Worm (Caenorhabditis elegans) whole organism, L1 larva: ENCODE results near the gene hlh-27.

Experiments used
- C34B4.2 ChIP-seq: sonication (generic microtip); optimal IDR thresholded peaks from 2 replicates; lab custom pipeline; 2017; ENCODE audit warnings: mild to moderate bottlenecking, missing genetic modification characterization, missing compliant biosample characterization
- Y116A8C.19 ChIP-seq: sonication (generic microtip); optimal IDR thresholded peaks from 2 replicates; lab custom pipeline; 2016; ENCODE audit warnings: missing compliant biosample characterization, missing genetic modification characterization, borderline replicate concordance
- alr-1 ChIP-seq: fragments of 200-800 bp; sonication (Bioruptor generic); optimal IDR thresholded peaks from 2 replicates; lab custom pipeline; 2018; ENCODE audit warnings: borderline replicate concordance, mild to moderate bottlenecking, missing genetic modification characterization, missing compliant biosample characterization
- blmp-1 ChIP-seq: fragments of 150-350 bp; optimal IDR thresholded peaks from 2 replicates; lab custom pipeline; 2014; ENCODE audit warnings: missing biosample characterization, missing genetic modification characterization
- dpl-1 ChIP-seq, 3 experiments: fragments of 150-350 bp in 2 of 3; sonication (generic microtip) in 1 of 3; optimal IDR thresholded peaks; 2 replicates each; lab custom pipeline; 2014 to 2017; ENCODE audit warnings: missing biosample characterization in 3 of 3, missing genetic modification characterization in 3 of 3, missing genetic modification reagents in 3 of 3
- efl-1 ChIP-seq, 4 experiments: fragments of 150-350 bp; optimal IDR thresholded peaks in 3 of 4; peaks in 1 of 4; 1 replicate in 1 of 4; 2 replicates in 3 of 4; lab custom pipeline; 2014; ENCODE audit warnings: missing biosample characterization in 2 of 4, missing genetic modification characterization in 2 of 4, missing genetic modification reagents in 2 of 4
- efl-3 ChIP-seq: fragments of 200-800 bp; sonication (Bioruptor generic); optimal IDR thresholded peaks from 2 replicates; lab custom pipeline; 2018; ENCODE audit warnings: mild to moderate bottlenecking, missing genetic modification characterization, missing compliant biosample characterization
- egl-27 ChIP-seq, 2 experiments: fragments of 150-350 bp in 1 of 2; sonication (generic microtip); optimal IDR thresholded peaks; 3 replicates each; lab custom pipeline; 2017 to 2018; ENCODE audit warnings: missing biosample characterization in 2 of 2, missing genetic modification characterization in 2 of 2, missing genetic modification reagents in 2 of 2
- elt-2 ChIP-seq: sonication (generic microtip); optimal IDR thresholded peaks from 2 replicates; lab custom pipeline; 2016; ENCODE audit warnings: missing genetic modification characterization, mild to moderate bottlenecking, inconsistent platforms, missing compliant biosample characterization, missing genetic modification reagents
- elt-3 ChIP-seq, 6 experiments: fragments of 150-350 bp in 1 of 6; sonication (generic microtip); optimal IDR thresholded peaks; 2 replicates each; lab custom pipeline; 2017 to 2018; ENCODE audit warnings: missing biosample characterization in 6 of 6, missing genetic modification characterization in 6 of 6, inconsistent platforms in 1 of 6
- ets-5 ChIP-seq: fragments of 200-800 bp; sonication (Bioruptor generic); IDR thresholded peaks from 2 replicates; pipeline ENCODE4 v1.3.6; 2022; ENCODE audit warnings: missing genetic modification characterization, missing compliant biosample characterization
- fkh-10 ChIP-seq: sonication (generic microtip); optimal IDR thresholded peaks from 2 replicates; lab custom pipeline; 2017; ENCODE audit warnings: missing biosample characterization, missing genetic modification reagents, missing genetic modification characterization
- fkh-4 ChIP-seq: sonication (generic microtip); optimal IDR thresholded peaks from 2 replicates; lab custom pipeline; 2016; ENCODE audit warnings: missing compliant biosample characterization, missing genetic modification characterization, borderline replicate concordance
- fkh-8 ChIP-seq: sonication (generic microtip); optimal IDR thresholded peaks from 2 replicates; lab custom pipeline; 2016; ENCODE audit warnings: mild to moderate bottlenecking, missing genetic modification characterization, missing compliant biosample characterization
- fos-1 ChIP-seq: fragments of 150-350 bp; optimal IDR thresholded peaks from 2 replicates; lab custom pipeline; 2014; ENCODE audit warnings: missing biosample characterization, missing genetic modification characterization
- hlh-17 ChIP-seq: fragments of 200-800 bp; sonication (Bioruptor generic); optimal IDR thresholded peaks from 2 replicates; lab custom pipeline; 2018; ENCODE audit warnings: missing genetic modification characterization, mild to moderate bottlenecking, missing compliant biosample characterization, moderate library complexity, borderline replicate concordance
- irx-1 ChIP-seq: sonication (generic microtip); optimal IDR thresholded peaks from 2 replicates; lab custom pipeline; 2016; ENCODE audit warnings: missing genetic modification characterization, missing compliant biosample characterization
- lin-39 ChIP-seq: fragments of 150-350 bp; optimal IDR thresholded peaks from 2 replicates; lab custom pipeline; 2014; ENCODE audit warnings: missing biosample characterization, missing genetic modification reagents, missing genetic modification characterization
- lir-3 ChIP-seq: sonication (generic microtip); optimal IDR thresholded peaks from 2 replicates; lab custom pipeline; 2016; ENCODE audit warnings: mild to moderate bottlenecking, missing genetic modification characterization, moderate library complexity, missing compliant biosample characterization; ENCODE audit not compliant: poor library complexity
- mab-9 ChIP-seq: fragments of 200-800 bp; sonication (Bioruptor generic); IDR thresholded peaks from 2 replicates; pipeline ENCODE4 v1.3.6; 2022; ENCODE audit warnings: missing genetic modification reagents, missing genetic modification characterization, missing compliant biosample characterization
- mdl-1 ChIP-seq, 2 experiments: fragments of 150-350 bp; optimal IDR thresholded peaks; 2 replicates each; lab custom pipeline; 2014 to 2017; ENCODE audit warnings: missing biosample characterization in 2 of 2, missing genetic modification characterization in 2 of 2, inconsistent platforms in 1 of 2
- mep-1 ChIP-seq: fragments of 150-350 bp; optimal IDR thresholded peaks from 2 replicates; lab custom pipeline; 2014; ENCODE audit warnings: missing biosample characterization, missing genetic modification characterization
- nhr-11 ChIP-seq: fragments of 150-350 bp; optimal IDR thresholded peaks from 2 replicates; lab custom pipeline; 2014; ENCODE audit warnings: missing biosample characterization, missing genetic modification characterization
- nhr-20 ChIP-seq: sonication (generic microtip); optimal IDR thresholded peaks from 2 replicates; lab custom pipeline; 2016; ENCODE audit warnings: mild to moderate bottlenecking, missing genetic modification characterization, missing compliant biosample characterization
- nhr-47 ChIP-seq: sonication (generic microtip); optimal IDR thresholded peaks from 2 replicates; lab custom pipeline; 2016; ENCODE audit warnings: mild to moderate bottlenecking, missing genetic modification characterization, moderate library complexity, missing compliant biosample characterization
- nhr-84 ChIP-seq: sonication (generic microtip); optimal IDR thresholded peaks from 2 replicates; lab custom pipeline; 2017; ENCODE audit warnings: missing biosample characterization, missing genetic modification characterization
- nhr-85 ChIP-seq: sonication (generic microtip); peaks from one replicate; lab custom pipeline; 2016; ENCODE audit warnings: missing genetic modification characterization, inconsistent platforms, missing compliant biosample characterization
- nhr-90 ChIP-seq: sonication (generic microtip); optimal IDR thresholded peaks from 2 replicates; lab custom pipeline; 2016; ENCODE audit warnings: mild to moderate bottlenecking, missing genetic modification characterization, missing compliant biosample characterization; ENCODE audit not compliant: poor library complexity
- pag-3 ChIP-seq: sonication (generic microtip); optimal IDR thresholded peaks from 2 replicates; lab custom pipeline; 2017; ENCODE audit warnings: missing genetic modification characterization, mild to moderate bottlenecking, missing compliant biosample characterization, antibody characterized with exemption, borderline replicate concordance; ENCODE audit not compliant: insufficient read depth
- pqm-1 ChIP-seq: sonication (generic microtip); optimal IDR thresholded peaks from 3 replicates; lab custom pipeline; 2017; ENCODE audit warnings: missing biosample characterization, missing genetic modification characterization
- snu-23 ChIP-seq: sonication (generic microtip); optimal IDR thresholded peaks from 2 replicates; lab custom pipeline; 2016; ENCODE audit warnings: missing genetic modification characterization, missing compliant biosample characterization
- sptf-1 ChIP-seq: fragments of 150-350 bp; optimal IDR thresholded peaks from 2 replicates; lab custom pipeline; 2014; ENCODE audit warnings: missing biosample characterization, missing genetic modification characterization
- xbp-1 ChIP-seq: sonication (generic microtip); optimal IDR thresholded peaks from 2 replicates; lab custom pipeline; 2016; ENCODE audit warnings: missing genetic modification characterization, missing compliant biosample characterization
- zag-1 ChIP-seq: fragments of 150-350 bp; optimal IDR thresholded peaks from 2 replicates; lab custom pipeline; 2014; ENCODE audit warnings: missing biosample characterization, missing genetic modification characterization
- zip-4 ChIP-seq: fragments of 200-800 bp; sonication (Bioruptor generic); optimal IDR thresholded peaks from 2 replicates; lab custom pipeline; 2018; ENCODE audit warnings: mild to moderate bottlenecking, missing genetic modification characterization, moderate library complexity, missing compliant biosample characterization
- ztf-11 ChIP-seq, 2 experiments: sonication (generic microtip); optimal IDR thresholded peaks; 2 replicates each; lab custom pipeline; 2016 to 2017; ENCODE audit warnings: missing genetic modification characterization in 2 of 2, missing biosample characterization in 1 of 2, missing compliant biosample characterization in 1 of 2

The hlh-27 gene

DNA sequence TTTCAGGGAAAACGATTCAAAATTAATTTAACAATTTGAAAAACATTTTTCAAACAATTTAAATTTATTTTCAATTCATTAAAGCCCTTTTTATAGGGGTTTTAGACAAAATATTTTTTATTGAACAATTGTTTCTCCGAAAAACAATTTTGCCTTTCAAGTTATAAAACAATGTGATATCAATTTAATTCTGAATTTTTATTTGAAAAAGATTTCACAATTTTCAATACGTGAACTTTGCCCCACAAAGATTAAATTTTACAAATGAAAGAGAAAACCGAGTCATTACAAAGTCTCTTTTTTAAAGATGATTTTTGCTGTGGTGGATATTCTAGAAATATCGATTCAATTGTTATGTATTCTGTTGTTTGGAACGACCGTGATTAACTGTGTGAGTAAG lies 21.1 kb downstream of the hlh-27 start, which contains the start of gene ZK177.2:
Gene ZK177.2, plus strand, starts transcription at position 301 of the 400 bp plus-strand sequence.
- no peak for TF ChIP-seq mab-9 (GFP tag; lab: Robert Waterston, UW)
- TF ChIP-seq mdl-1 (tag; optimal IDR thresholded peaks at IDR 0.05; lab: Kevin White, UChicago), result no peak
- TF ChIP-seq nhr-84 (tag; lab: Kevin White, UChicago), result no peak
- TF ChIP-seq Y116A8C.19, result no peak
- TF ChIP-seq fkh-4 (tag; lab: Kevin White, UChicago), result no peak
- TF ChIP-seq sptf-1 (tag; lab: Kevin White, UChicago), result no peak
- no peak for TF ChIP-seq efl-3 (GFP tag; lab: Kevin White, UChicago)
- no peak for TF ChIP-seq nhr-90 (tag; lab: Kevin White, UChicago)
- no peak for TF ChIP-seq xbp-1 (tag; lab: Kevin White, UChicago)
- no peak for TF ChIP-seq mep-1 (tag; lab: Kevin White, UChicago)
- TF ChIP-seq ztf-11 (tag; optimal IDR thresholded peaks at IDR 0.05; lab: Kevin White, UChicago), result no peak
- TF ChIP-seq lin-39, result no peak
- TF ChIP-seq blmp-1 (tag; lab: Kevin White, UChicago), result no peak
- no peak for TF ChIP-seq zip-4 (GFP tag; lab: Kevin White, UChicago)

DNA sequence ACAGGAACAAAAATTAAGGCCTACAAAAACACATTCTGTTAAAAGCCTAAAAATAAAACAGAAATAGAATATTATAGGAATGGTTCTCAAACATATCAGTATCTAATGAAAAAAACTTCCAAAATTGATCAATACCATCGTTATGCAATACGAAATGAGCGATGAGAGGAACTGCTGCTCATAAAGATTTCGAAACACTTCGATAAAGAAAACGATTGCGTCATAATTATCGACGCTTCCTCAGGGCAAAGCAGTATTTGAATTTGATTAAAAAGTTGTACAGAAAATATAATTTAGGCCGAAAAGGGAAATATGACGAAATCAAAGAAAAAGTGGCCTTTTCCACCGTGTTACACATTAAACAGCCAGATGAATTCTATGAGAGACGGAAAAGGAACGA lies 22.0 kb downstream of the hlh-27 start:
- TF ChIP-seq dpl-1 (GFP tag; optimal IDR thresholded peaks at IDR 0.05; lab: Kevin White, UChicago) (no peak), fkh-8 (no peak), lir-3 (tag; lab: Kevin White, UChicago) (no peak), pqm-1 (tag; lab: Kevin White, UChicago) (no peak), alr-1 (tag; lab: Kevin White, UChicago) (no peak), irx-1 (tag; lab: Kevin White, UChicago) (no peak)

DNA sequence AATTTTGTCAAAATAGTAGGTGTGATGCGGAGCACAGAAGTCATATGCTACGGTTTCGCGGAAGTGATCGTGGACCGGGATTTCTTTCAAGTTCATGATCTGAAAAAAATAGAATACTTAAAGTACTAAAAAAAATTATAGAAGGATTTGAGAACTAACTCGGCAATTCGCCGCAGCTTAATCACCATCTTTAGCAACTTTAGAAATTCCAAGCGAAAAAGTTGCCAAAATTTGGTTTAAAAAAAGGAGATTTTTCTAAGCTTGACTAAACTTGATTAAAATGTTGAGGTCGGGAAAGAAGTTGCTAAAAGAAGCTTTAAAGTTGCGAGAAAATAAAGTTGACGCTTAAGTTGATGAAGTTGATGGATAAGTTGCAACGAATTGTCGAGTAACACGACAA lies 22.4 kb downstream of the hlh-27 start, which contains the start of gene ZK177.9:
Gene ZK177.9, minus strand, starts transcription at position 101 of the 400 bp plus-strand sequence.
- TF ChIP-seq nhr-20 (tag; lab: Kevin White, UChicago) (no peak), nhr-47 (no peak), nhr-85 (tag; lab: Kevin White, UChicago) (no peak), snu-23 (GFP tag; lab: Kevin White, UChicago) (no peak), fkh-8 (no peak), nhr-90 (tag; lab: Kevin White, UChicago) (no peak), C34B4.2 (tag; lab: Kevin White, UChicago) (no peak), fos-1 (no peak), pqm-1 (tag; lab: Kevin White, UChicago) (no peak), Y116A8C.19 (no peak), lir-3 (tag; lab: Kevin White, UChicago) (no peak), nhr-11 (tag; lab: Kevin White, UChicago) (no peak), fkh-10 (GFP tag; lab: Kevin White, UChicago) (no peak), blmp-1 (tag; lab: Kevin White, UChicago) (no peak), egl-27 (tag; optimal IDR thresholded peaks at IDR 0.05; lab: Kevin White, UChicago) (no peak), zag-1 (tag; lab: Kevin White, UChicago) (no peak), elt-3 (tag; optimal IDR thresholded peaks at IDR 0.05; lab: Kevin White, UChicago) (no peak), pag-3 (tag; lab: Kevin White, UChicago) (no peak)

DNA sequence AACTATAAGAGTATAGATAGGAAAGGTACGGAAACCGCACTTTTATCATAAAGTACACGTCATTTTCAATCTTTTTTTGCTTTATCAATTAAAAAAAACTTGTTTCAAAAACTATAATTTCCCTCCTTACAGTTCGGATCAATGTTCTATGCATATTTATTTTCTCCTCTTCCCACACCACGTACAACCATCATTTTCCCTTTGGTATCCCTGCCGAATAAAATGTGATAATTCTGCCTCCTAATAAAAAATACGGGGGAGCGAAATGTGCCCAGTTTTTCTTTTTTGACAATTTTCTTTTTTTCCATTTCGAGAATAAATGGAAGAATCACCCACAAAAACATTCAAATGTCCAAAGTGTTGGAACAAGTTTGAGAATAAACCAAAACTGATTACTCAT lies 24.5 kb downstream of the hlh-27 start, which contains the start of gene ZK177.3:
Gene ZK177.3, plus strand, starts transcription at position 301 of the 400 bp plus-strand sequence.
- TF ChIP-seq elt-2 (tag; lab: Kevin White, UChicago) (peak; percentile 34), efl-1 (optimal IDR thresholded peaks at IDR 0.05; lab: Kevin White, UChicago) (no peak), efl-1 (GFP tag; optimal IDR thresholded peaks at IDR 0.05 in 1 of 2; lab: Kevin White, UChicago) (peak in 1 of 2 experiments; percentile 47), ets-5 (no peak), hlh-17 (GFP tag; lab: Kevin White, UChicago) (no peak)
